Fruit fly (Drosophila melanogaster) ovary, adult (tissue): ENCODE results near the gene CG31933.

ENCODE experiments used
- CG17801 ChIP-seq: fragments of 200-800 bp; optimal IDR thresholded peaks from 2 replicates; lab custom pipeline; 2019; ENCODE audit warnings: missing biosample characterization, mild to moderate bottlenecking, missing genetic modification characterization, moderate library complexity; ENCODE audit not compliant: partially characterized antibody

Gene CG31933

dm6 chr2L:1823231-1823630 lies at the start of gene CG31933:
CG31933 (minus strand) TSS chr2L:1823331.
- no peak for TF ChIP-seq CG17801 (GFP tag; lab: Kevin White, UChicago)

DNA sequence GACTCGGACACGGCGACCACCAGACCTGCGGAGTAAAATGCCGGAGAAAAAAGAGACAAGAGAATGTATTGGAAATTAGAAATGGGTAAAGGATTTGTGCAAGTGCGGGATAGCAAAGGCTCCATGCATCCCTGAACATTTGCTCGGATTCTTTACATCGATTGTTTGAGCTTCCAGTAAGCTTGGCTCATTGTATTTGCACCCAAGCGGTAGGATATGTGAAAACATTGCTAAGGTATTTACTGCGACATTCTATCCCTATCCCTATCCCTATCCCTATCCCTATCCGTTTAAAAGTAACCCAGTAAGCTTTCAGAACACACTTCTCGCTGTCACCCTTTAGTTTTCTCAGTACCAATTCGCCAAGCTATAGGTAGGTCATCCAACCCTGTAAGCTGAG lies 46.4 kb upstream of the CG31933 start, which contains the start of gene CG7295:
CG7295 (plus strand) TSS at position 301 of the 400 bp plus-strand sequence.
- no peak for TF ChIP-seq CG17801 (GFP tag; lab: Kevin White, UChicago)

DNA sequence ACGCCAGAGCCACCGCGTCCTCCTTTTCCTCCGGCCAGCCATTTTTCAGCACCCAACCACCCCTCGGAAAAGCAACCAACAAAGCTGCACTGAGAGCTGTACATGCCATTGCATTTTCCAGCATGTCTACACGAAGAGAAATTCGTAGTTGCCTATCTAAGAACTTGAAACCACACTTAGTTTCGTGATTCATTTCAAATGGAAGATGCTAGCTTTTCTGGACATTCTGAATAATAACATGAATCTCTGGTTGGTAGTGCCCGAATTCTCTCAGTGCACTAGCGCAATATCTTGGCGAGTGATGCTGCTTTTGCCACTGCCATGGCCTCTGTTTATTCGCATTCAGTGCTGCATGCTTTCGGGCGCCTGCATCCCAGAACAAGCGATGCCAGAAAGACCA lies 38.9 kb upstream of the CG31933 start:
- TF ChIP-seq CG17801 (GFP tag; lab: Kevin White, UChicago) = no peak

dm6 chr2L:1839019-1839418 lies 15.9 kb upstream of the CG31933 start:
- no peak for TF ChIP-seq CG17801 (GFP tag; lab: Kevin White, UChicago)

dm6 chr2L:1837717-1838368 lies 14.7 kb upstream of the CG31933 start:
- no peak for TF ChIP-seq CG17801 (GFP tag; lab: Kevin White, UChicago)

dm6 chr2L:1836238-1836637 lies 13.1 kb upstream of the CG31933 start, which contains the start of gene wry:
wry (plus strand) TSS chr2L:1836538.
- TF ChIP-seq CG17801 (GFP tag; lab: Kevin White, UChicago) = no peak

dm6 chr2L:1832465-1832864 lies 9.3 kb upstream of the CG31933 start, which contains the start of gene c-cup:
c-cup (minus strand) TSS chr2L:1832565.
- TF ChIP-seq CG17801 (GFP tag; lab: Kevin White, UChicago) = no peak

DNA sequence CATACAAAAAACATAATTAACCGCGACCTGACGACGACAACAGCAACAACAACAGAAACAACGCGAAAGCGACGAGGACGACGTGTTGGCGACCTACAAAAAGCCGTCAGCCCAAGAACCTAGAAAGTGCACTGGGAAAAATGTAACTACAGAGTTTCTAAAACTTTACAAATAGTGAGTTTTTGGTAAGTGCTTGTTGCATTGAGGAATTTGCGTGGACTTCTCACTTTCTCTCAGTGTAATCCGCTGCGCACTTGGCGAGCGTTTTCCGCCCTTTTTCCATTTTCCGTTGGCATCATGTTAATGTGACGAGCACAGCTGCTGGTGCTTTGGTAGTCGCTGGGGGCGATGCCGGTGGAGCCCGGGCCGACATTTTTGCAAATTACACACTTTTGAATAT lies 5.2 kb upstream of the CG31933 start:
- TF ChIP-seq CG17801 (GFP tag; lab: Kevin White, UChicago) = no peak

- no peak for TF ChIP-seq CG17801 (GFP tag; lab: Kevin White, UChicago)
These were observed 3.3 kb upstream of the CG31933 start, which contains the start of gene CG31664 for dm6 chr2L:1826400-1826799. CG31664 (minus strand) TSS chr2L:1826500.

DNA sequence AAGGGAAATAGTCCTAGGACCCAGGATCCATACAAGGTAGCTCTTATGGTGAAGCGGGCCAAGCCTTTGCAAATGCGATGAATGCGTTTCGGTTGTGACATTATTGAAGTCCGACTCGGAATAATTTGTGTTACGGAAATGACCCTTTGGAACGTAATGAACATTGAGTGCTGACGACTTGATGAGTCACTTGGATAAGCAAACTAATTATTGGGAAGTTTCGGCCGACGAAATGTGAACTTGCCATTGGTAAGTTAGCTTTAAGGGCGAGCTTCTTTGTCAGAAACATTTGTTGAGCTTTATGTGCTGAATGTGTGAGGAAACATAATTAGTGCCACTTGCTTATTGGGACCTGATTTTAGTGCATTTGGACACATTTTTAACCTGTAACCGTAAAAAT lies 28.3 kb downstream of the CG31933 start, which contains the start of gene Gr22a:
Gr22a (minus strand) TSS at position 101 of the 400 bp plus-strand sequence.
- TF ChIP-seq CG17801 (GFP tag; lab: Kevin White, UChicago) = no peak

- no peak for TF ChIP-seq CG17801 (GFP tag; lab: Kevin White, UChicago)
These were observed 30.0 kb downstream of the CG31933 start, which contains the start of gene Gr22b for dm6 chr2L:1793168-1793567. Gr22b (minus strand) TSS chr2L:1793268.

DNA sequence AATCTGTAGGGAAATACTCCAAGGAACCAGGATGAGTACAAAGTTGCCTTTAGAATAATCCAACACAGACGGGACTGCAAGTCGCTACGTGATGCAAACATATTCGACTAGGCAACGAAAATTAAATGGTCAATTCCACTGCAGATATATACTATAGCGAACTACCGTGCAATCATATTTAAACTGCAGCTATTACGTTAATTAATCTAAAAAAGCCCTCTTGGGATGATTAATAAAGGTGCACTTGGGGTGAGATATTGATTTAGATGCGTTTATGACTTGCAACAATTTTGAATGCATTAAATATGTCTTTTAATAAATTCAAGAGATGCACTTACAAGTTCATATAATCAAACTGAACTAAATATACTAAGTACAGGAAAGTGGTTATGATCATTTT lies 31.4 kb downstream of the CG31933 start, which contains the start of gene Gr22c:
Gr22c (minus strand) TSS at position 101 of the 400 bp plus-strand sequence.
- no peak for TF ChIP-seq CG17801 (GFP tag; lab: Kevin White, UChicago)

dm6 chr2L:1790261-1790660 lies 32.9 kb downstream of the CG31933 start, which contains the start of gene Gr22d:
Gr22d (minus strand) TSS chr2L:1790361.
- no peak for TF ChIP-seq CG17801 (GFP tag; lab: Kevin White, UChicago)

DNA sequence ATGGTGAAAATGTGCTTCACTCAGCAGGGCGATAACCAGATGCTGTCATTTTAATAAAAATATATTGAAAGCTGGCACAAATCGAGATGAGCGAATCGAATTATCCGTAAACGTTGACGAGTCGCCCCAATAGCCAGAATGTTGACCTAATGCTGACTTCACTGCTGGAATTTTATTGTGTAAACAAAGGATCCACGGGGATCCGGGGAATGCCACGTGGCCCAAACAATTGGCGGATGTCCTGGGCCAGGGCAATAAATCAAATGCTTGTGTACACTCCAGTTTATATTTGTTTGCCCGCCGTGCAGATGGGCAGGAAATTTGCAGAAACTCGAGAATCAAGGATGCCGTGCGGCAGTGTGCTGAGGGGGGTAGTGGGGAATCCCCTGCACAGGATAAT lies 35.2 kb downstream of the CG31933 start:
- TF ChIP-seq CG17801 (GFP tag; lab: Kevin White, UChicago) = no peak

DNA sequence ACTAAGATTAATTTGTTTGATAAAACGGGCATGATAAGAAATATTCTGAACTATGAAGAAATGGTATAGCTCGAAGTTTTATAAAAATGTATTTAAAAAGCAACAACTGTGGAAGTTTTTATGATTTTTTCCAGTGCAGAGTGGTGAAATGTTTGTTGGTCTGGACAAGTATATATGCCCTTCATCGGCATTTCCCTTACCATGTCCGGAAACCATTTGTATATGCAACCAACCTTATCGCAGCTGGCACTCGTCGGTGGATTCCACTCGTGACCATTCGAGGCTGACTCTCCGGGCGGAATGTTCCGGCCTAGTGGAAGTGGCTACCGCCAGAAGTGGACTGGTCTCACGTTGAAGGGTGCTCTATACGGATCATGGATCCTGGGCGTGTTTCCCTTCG lies 39.4 kb downstream of the CG31933 start, which contains the start of gene Gr22e:
Gr22e (plus strand) TSS at position 301 of the 400 bp plus-strand sequence.
- no peak for TF ChIP-seq CG17801 (GFP tag; lab: Kevin White, UChicago)
